Fruit fly (Drosophila melanogaster) S2 (cell line): ENCODE results near the gene LysD.

Source experiments
- CG8478 ChIP-seq: fragments of >200 bp; optimal IDR thresholded peaks from 2 replicates; lab custom pipeline; 2018
- CTCF ChIP-seq, 2 experiments: fragments of >200 bp; optimal IDR thresholded peaks; 2 replicates each; lab custom pipeline; 2018

DNA sequence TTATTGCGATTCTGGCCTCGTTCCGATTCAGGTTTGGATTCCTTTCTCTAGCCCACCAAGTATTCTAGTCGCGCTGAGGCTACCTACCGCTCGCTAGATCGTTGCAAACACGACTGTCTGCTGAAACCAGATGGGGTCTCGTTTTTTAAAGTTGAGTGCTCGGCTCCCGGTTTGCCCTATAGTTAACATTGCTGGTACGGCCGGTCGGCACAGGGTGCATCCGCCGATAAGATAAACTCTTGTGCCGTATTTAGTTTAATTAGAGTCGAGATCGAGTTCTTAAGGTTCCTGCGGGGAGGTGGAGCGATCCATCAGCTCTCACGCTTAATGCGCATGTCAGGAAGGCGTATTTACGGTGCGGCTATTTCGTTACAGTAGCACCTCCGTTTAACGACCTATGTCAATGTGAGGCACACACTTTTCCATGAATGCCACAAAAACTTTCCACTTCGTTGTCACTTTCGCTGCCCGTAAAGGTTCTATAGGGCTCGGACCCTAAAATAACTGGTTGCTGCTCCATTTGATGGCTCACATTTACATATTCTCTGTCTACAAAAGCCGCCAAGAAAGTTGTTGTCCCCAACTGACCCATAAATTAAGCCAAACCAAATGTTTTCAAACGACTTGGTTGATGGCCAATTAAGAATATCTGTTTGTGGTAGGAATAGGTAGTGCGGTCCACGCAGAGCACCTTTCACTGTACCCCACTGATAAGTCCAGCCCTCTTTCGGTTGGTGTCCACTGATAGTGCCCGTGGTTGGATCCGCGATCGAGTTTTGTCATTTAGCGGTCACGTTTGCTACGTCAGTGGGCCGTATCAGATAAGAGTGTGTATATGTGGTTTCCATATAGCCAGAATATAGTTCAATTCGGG lies 6.1 kb downstream of the LysD start, which contains the start of gene CG9119:
- no peak for TF ChIP-seq CG8478 (lab: Kevin White, UChicago)
- no peak for TF ChIP-seq CTCF (optimal IDR thresholded peaks at IDR 0.05; lab: Kevin White, UChicago)
